Fruit fly (Drosophila melanogaster) whole organism, prepupa: ENCODE results near the gene CG10340.

Source experiments
- Blimp-1 ChIP-seq: fragments of 200-800 bp; sonication (Bioruptor generic); optimal IDR thresholded peaks from 3 replicates; lab custom pipeline; 2017; ENCODE audit warnings: missing biosample characterization, missing genetic modification characterization, mild to moderate bottlenecking, moderate library complexity, missing genetic modification reagents
- CG10631 ChIP-seq: fragments of 200-800 bp; sonication (Bioruptor generic); optimal IDR thresholded peaks from 2 replicates; lab custom pipeline; 2016; ENCODE audit warnings: missing biosample characterization, missing genetic modification characterization
- CG6808 ChIP-seq: fragments of 200-800 bp; sonication (Bioruptor generic); optimal IDR thresholded peaks from 3 replicates; lab custom pipeline; 2017; ENCODE audit warnings: missing biosample characterization, missing genetic modification characterization, mild to moderate bottlenecking, moderate library complexity, missing genetic modification reagents
- CG8119 ChIP-seq: fragments of 200-800 bp; sonication (Bioruptor generic); IDR thresholded peaks from 3 replicates; pipeline ENCODE4 v1.3.6; 2022; ENCODE audit warnings: missing biosample characterization, missing genetic modification characterization
- CG8319 ChIP-seq: fragments of 200-800 bp; sonication (Bioruptor generic); optimal IDR thresholded peaks from 3 replicates; lab custom pipeline; 2016; ENCODE audit warnings: missing biosample characterization, missing genetic modification characterization
- Hr38 ChIP-seq: sonication (Bioruptor generic); optimal IDR thresholded peaks from 2 replicates; lab custom pipeline; 2016; ENCODE audit warnings: missing biosample characterization, missing genetic modification characterization
- OdsH ChIP-seq: fragments of 200-800 bp; sonication (Bioruptor generic); optimal IDR thresholded peaks from 3 replicates; lab custom pipeline; 2016; ENCODE audit warnings: missing biosample characterization, missing genetic modification characterization
- Smox ChIP-seq: fragments of 200-800 bp; sonication (Bioruptor generic); optimal IDR thresholded peaks from 3 replicates; lab custom pipeline; 2016; ENCODE audit warnings: missing biosample characterization, missing genetic modification characterization
- dsx ChIP-seq: fragments of 200-800 bp; optimal IDR thresholded peaks from 3 replicates; lab custom pipeline; 2019; ENCODE audit warnings: missing biosample characterization, mild to moderate bottlenecking, missing genetic modification characterization, moderate library complexity; ENCODE audit not compliant: poor library complexity, severe bottlenecking
- fkh ChIP-seq: fragments of 200-800 bp; sonication (Bioruptor generic); optimal IDR thresholded peaks from 3 replicates; lab custom pipeline; 2017; ENCODE audit warnings: missing biosample characterization, mild to moderate bottlenecking, missing genetic modification characterization, moderate library complexity
- salr ChIP-seq, 2 experiments: fragments of 200-800 bp; sonication (Bioruptor generic); optimal IDR thresholded peaks; 3 replicates each; lab custom pipeline; 2016 to 2018; ENCODE audit warnings: missing biosample characterization in 2 of 2, missing genetic modification characterization in 2 of 2, mild to moderate bottlenecking in 1 of 2
- svp ChIP-seq: fragments of 200-800 bp; sonication (Bioruptor generic); peaks from one replicate; lab custom pipeline; 2016; ENCODE audit warnings: missing biosample characterization, missing genetic modification characterization

DNA sequence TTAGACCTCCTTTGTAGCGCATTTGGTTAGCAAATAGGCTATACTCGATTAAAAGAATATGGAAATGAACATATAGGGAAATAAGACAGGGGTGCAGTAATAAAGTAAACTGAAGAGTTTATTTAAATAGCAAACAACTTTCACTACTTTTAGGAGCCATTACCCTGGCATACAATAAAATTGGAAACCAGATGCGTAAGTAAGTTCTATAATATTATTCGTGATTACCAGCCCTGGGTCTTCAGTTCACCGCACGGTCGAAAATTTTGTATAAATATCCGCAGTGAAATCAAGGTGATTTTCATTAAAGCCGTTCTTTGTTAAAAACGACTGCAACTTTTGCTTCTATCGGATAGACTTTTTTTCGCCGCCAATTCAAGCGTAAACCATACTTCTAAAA lies 818 bp upstream of the CG10340 start, which contains the start of gene CG17562:
- TF ChIP-seq dsx (GFP tag; lab: Kevin White, UChicago), result no peak
- TF ChIP-seq CG8319, result no peak
- TF ChIP-seq CG8119 (GFP tag; lab: Robert Waterston, UW), result no peak
- no peak for TF ChIP-seq fkh (GFP tag; lab: Kevin White, UChicago)
- no peak for TF ChIP-seq salr (GFP tag; optimal IDR thresholded peaks at IDR 0.05; lab: Kevin White, UChicago)
- no peak for TF ChIP-seq Blimp-1 (GFP tag; lab: Kevin White, UChicago)
- TF ChIP-seq CG6808, result no peak
- TF ChIP-seq OdsH (GFP tag; lab: Kevin White, UChicago), result no peak
- no peak for TF ChIP-seq CG10631 (GFP tag; lab: Kevin White, UChicago)
- TF ChIP-seq Hr38, result no peak
- TF ChIP-seq Smox (GFP tag; lab: Kevin White, UChicago), result no peak
- TF ChIP-seq svp (GFP tag; lab: Kevin White, UChicago), result no peak
